Fruit fly (Drosophila melanogaster) whole organism, embryonic: Measurements from ENCODE around the gene CCT3.

Experiments
- B-H2 ChIP-seq: fragments of 200-800 bp; sonication (Bioruptor generic); optimal IDR thresholded peaks from 2 replicates; lab custom pipeline; 2018; ENCODE audit warnings: missing biosample characterization, mild to moderate bottlenecking, missing genetic modification characterization
- CG10267 ChIP-seq: fragments of 200-800 bp; sonication (Bioruptor generic); optimal IDR thresholded peaks from 2 replicates; lab custom pipeline; 2018; ENCODE audit warnings: missing biosample characterization, mild to moderate bottlenecking, missing genetic modification characterization, moderate library complexity
- CG11504 ChIP-seq: fragments of 200-800 bp; sonication (Bioruptor generic); optimal IDR thresholded peaks from 3 replicates; lab custom pipeline; 2019; ENCODE audit warnings: missing biosample characterization, mild to moderate bottlenecking, missing genetic modification characterization, moderate library complexity
- CG11723 ChIP-seq: fragments of 200-800 bp; sonication (Bioruptor generic); optimal IDR thresholded peaks from 2 replicates; lab custom pipeline; 2017; ENCODE audit warnings: missing biosample characterization, mild to moderate bottlenecking, missing genetic modification characterization
- CG12155 ChIP-seq: fragments of 200-800 bp; sonication (Bioruptor generic); optimal IDR thresholded peaks from 3 replicates; lab custom pipeline; 2016; ENCODE audit warnings: missing biosample characterization, missing genetic modification characterization
- CG16815 ChIP-seq: fragments of 200-800 bp; sonication (Bioruptor generic); optimal IDR thresholded peaks from 3 replicates; lab custom pipeline; 2017; ENCODE audit warnings: missing biosample characterization, mild to moderate bottlenecking, missing genetic modification characterization
- CG2129 ChIP-seq: fragments of 200-800 bp; sonication (Bioruptor generic); IDR thresholded peaks from 2 replicates; pipeline ENCODE4 v1.3.6; 2022; ENCODE audit warnings: missing biosample characterization, missing genetic modification characterization; ENCODE audit not compliant: partially characterized antibody
- CG2202 ChIP-seq: fragments of 200-800 bp; sonication (Bioruptor generic); optimal IDR thresholded peaks from 2 replicates; lab custom pipeline; 2018; ENCODE audit warnings: missing biosample characterization, mild to moderate bottlenecking, missing genetic modification characterization
- CG30020 ChIP-seq: fragments of 200-800 bp; optimal IDR thresholded peaks from 2 replicates; lab custom pipeline; 2019; ENCODE audit warnings: missing biosample characterization, mild to moderate bottlenecking, missing genetic modification characterization, moderate library complexity
- CG30431 ChIP-seq: fragments of 200-800 bp; sonication (Bioruptor generic); optimal IDR thresholded peaks from 2 replicates; lab custom pipeline; 2017; ENCODE audit warnings: missing biosample characterization, missing genetic modification characterization
- CG3065 ChIP-seq: fragments of 200-800 bp; sonication (Bioruptor generic); optimal IDR thresholded peaks from 2 replicates; lab custom pipeline; 2016; ENCODE audit warnings: missing biosample characterization, missing genetic modification characterization
- CG33557 ChIP-seq: fragments of 200-800 bp; sonication (Bioruptor generic); optimal IDR thresholded peaks from 2 replicates; lab custom pipeline; 2019; ENCODE audit warnings: missing biosample characterization, mild to moderate bottlenecking, missing genetic modification characterization, moderate library complexity
- CG34224 ChIP-seq: fragments of 200-800 bp; sonication (Bioruptor generic); IDR thresholded peaks from 3 replicates; pipeline ENCODE4 v1.3.6; 2022; ENCODE audit warnings: missing biosample characterization, missing genetic modification characterization; ENCODE audit not compliant: partially characterized antibody
- CG42726 ChIP-seq: fragments of 200-800 bp; sonication (Bioruptor generic); IDR thresholded peaks from 2 replicates; pipeline ENCODE4 v1.3.6; 2022; ENCODE audit warnings: missing biosample characterization, missing genetic modification characterization; ENCODE audit not compliant: partially characterized antibody
- CG4617 ChIP-seq: fragments of 200-800 bp; sonication (Bioruptor generic); optimal IDR thresholded peaks from 3 replicates; lab custom pipeline; 2016; ENCODE audit warnings: missing biosample characterization, missing genetic modification characterization, borderline replicate concordance
- CG6854 ChIP-seq: fragments of 200-800 bp; sonication (Bioruptor generic); optimal IDR thresholded peaks from 3 replicates; lab custom pipeline; 2017; ENCODE audit warnings: missing biosample characterization, mild to moderate bottlenecking, missing genetic modification characterization
- CG8924 ChIP-seq: fragments of 200-800 bp; optimal IDR thresholded peaks from 3 replicates; lab custom pipeline; 2019; ENCODE audit warnings: missing biosample characterization, mild to moderate bottlenecking, missing genetic modification characterization, moderate library complexity
- CG9876 ChIP-seq: fragments of 200-800 bp; sonication (Bioruptor generic); optimal IDR thresholded peaks from 2 replicates; lab custom pipeline; 2016; ENCODE audit warnings: missing biosample characterization, missing genetic modification characterization
- Doc3 ChIP-seq: fragments of 200-800 bp; sonication (Bioruptor generic); IDR thresholded peaks from 3 replicates; pipeline ENCODE4 v1.3.6; 2022; ENCODE audit warnings: missing biosample characterization, missing genetic modification characterization; ENCODE audit not compliant: partially characterized antibody
- Fer2 ChIP-seq: fragments of 200-800 bp; sonication (Bioruptor generic); optimal IDR thresholded peaks from 2 replicates; lab custom pipeline; 2018; ENCODE audit warnings: missing biosample characterization, mild to moderate bottlenecking, missing genetic modification characterization, moderate library complexity
- HHEX ChIP-seq: fragments of 200-800 bp; sonication (Bioruptor generic); optimal IDR thresholded peaks from 3 replicates; lab custom pipeline; 2017; ENCODE audit warnings: missing biosample characterization, mild to moderate bottlenecking, missing genetic modification characterization, missing genetic modification reagents
- Lhr ChIP-seq: fragments of 200-800 bp; sonication (Bioruptor generic); optimal IDR thresholded peaks from 3 replicates; lab custom pipeline; 2017; ENCODE audit warnings: mild to moderate bottlenecking, missing biosample characterization, missing genetic modification reagents, missing genetic modification characterization
- MBD-R2 ChIP-seq: fragments of 200-800 bp; sonication (Bioruptor generic); IDR thresholded peaks from 2 replicates; pipeline ENCODE4 v1.3.6; 2022; ENCODE audit warnings: missing biosample characterization, missing genetic modification characterization
- Neu2 ChIP-seq: fragments of 200-800 bp; sonication (Bioruptor generic); optimal IDR thresholded peaks from 3 replicates; lab custom pipeline; 2016; ENCODE audit warnings: missing biosample characterization, missing genetic modification characterization, borderline replicate concordance
- Opbp ChIP-seq: fragments of 200-800 bp; sonication (Bioruptor generic); IDR thresholded peaks from 3 replicates; pipeline ENCODE4 v1.3.6; 2022; ENCODE audit warnings: missing biosample characterization, missing genetic modification characterization; ENCODE audit not compliant: partially characterized antibody
- PHDP ChIP-seq: fragments of 200-800 bp; sonication (Bioruptor generic); optimal IDR thresholded peaks from 3 replicates; lab custom pipeline; 2018; ENCODE audit warnings: missing biosample characterization, mild to moderate bottlenecking, missing genetic modification characterization, moderate library complexity
- Pdp1 ChIP-seq, 2 experiments: fragments of 200-800 bp; sonication (Bioruptor generic); optimal IDR thresholded peaks; 3 replicates each; lab custom pipeline; 2016; ENCODE audit warnings: missing biosample characterization in 2 of 2, missing genetic modification characterization in 2 of 2, mild to moderate bottlenecking in 1 of 2, moderate library complexity in 1 of 2
- Spps ChIP-seq: fragments of 200-800 bp; sonication (Bioruptor generic); optimal IDR thresholded peaks from 2 replicates; lab custom pipeline; 2018; ENCODE audit warnings: missing biosample characterization, mild to moderate bottlenecking, missing genetic modification characterization
- bbx ChIP-seq: fragments of 200-800 bp; sonication (Bioruptor generic); IDR thresholded peaks from 2 replicates; pipeline ENCODE4 v1.3.6; 2022; ENCODE audit warnings: missing biosample characterization, missing genetic modification characterization; ENCODE audit not compliant: partially characterized antibody
- fd102C ChIP-seq: fragments of 200-800 bp; sonication (Bioruptor generic); optimal IDR thresholded peaks from 2 replicates; lab custom pipeline; 2018; ENCODE audit warnings: missing biosample characterization, mild to moderate bottlenecking, missing genetic modification characterization, moderate library complexity
- hb ChIP-seq: fragments of 200-800 bp; sonication (Bioruptor generic); IDR thresholded peaks from 3 replicates; pipeline ENCODE4 v1.3.6; 2022; ENCODE audit warnings: missing biosample characterization, missing genetic modification characterization; ENCODE audit not compliant: partially characterized antibody
- hbn ChIP-seq: fragments of 200-800 bp; sonication (Bioruptor generic); IDR thresholded peaks from 2 replicates; pipeline ENCODE4 v1.3.6; 2022; ENCODE audit warnings: missing biosample characterization, missing genetic modification characterization; ENCODE audit not compliant: partially characterized antibody
- inv ChIP-seq: fragments of 200-800 bp; sonication (Bioruptor generic); IDR thresholded peaks from 2 replicates; pipeline ENCODE4 v1.3.6; 2022; ENCODE audit warnings: missing biosample characterization, missing genetic modification characterization; ENCODE audit not compliant: partially characterized antibody
- klu ChIP-seq: fragments of 200-800 bp; sonication (Bioruptor generic); IDR thresholded peaks from 2 replicates; pipeline ENCODE4 v1.3.6; 2022; ENCODE audit warnings: missing biosample characterization, missing genetic modification characterization
- knrl ChIP-seq: fragments of 200-800 bp; sonication (Bioruptor generic); IDR thresholded peaks from 3 replicates; pipeline ENCODE4 v1.3.6; 2022; ENCODE audit warnings: missing biosample characterization, missing genetic modification characterization; ENCODE audit not compliant: partially characterized antibody
- lola ChIP-seq, 3 experiments: fragments of >200 bp in 2 of 3; fragments of 200-800 bp in 1 of 3; sonication (Bioruptor generic) in 1 of 3; optimal IDR thresholded peaks; 2 replicates each; lab custom pipeline; 2017 to 2019; ENCODE audit warnings: missing biosample characterization in 3 of 3, missing genetic modification characterization in 3 of 3, mild to moderate bottlenecking in 1 of 3, moderate library complexity in 1 of 3
- mld ChIP-seq: fragments of 200-800 bp; sonication (Bioruptor generic); IDR thresholded peaks from 3 replicates; pipeline ENCODE4 v1.3.6; 2022; ENCODE audit warnings: missing biosample characterization, missing genetic modification characterization; ENCODE audit not compliant: partially characterized antibody
- pb ChIP-seq: fragments of 200-800 bp; sonication (Bioruptor generic); optimal IDR thresholded peaks from 3 replicates; lab custom pipeline; 2016; ENCODE audit warnings: missing biosample characterization, missing genetic modification characterization
- pfk ChIP-seq: fragments of 200-800 bp; sonication (Bioruptor generic); optimal IDR thresholded peaks from 2 replicates; lab custom pipeline; 2018; ENCODE audit warnings: missing biosample characterization, mild to moderate bottlenecking, missing genetic modification characterization, moderate library complexity
- phol ChIP-seq: fragments of 200-800 bp; sonication (Bioruptor generic); optimal IDR thresholded peaks from 3 replicates; lab custom pipeline; 2018; ENCODE audit warnings: missing biosample characterization, mild to moderate bottlenecking, missing genetic modification characterization, moderate library complexity
- rib ChIP-seq: fragments of 200-800 bp; sonication (Bioruptor generic); IDR thresholded peaks from 2 replicates; pipeline ENCODE4 v1.3.6; 2022; ENCODE audit warnings: missing biosample characterization, missing genetic modification characterization
- shn ChIP-seq: fragments of 200-800 bp; sonication (Bioruptor generic); optimal IDR thresholded peaks from 3 replicates; lab custom pipeline; 2016; ENCODE audit warnings: missing biosample characterization, missing genetic modification characterization
- stc ChIP-seq: fragments of 200-800 bp; sonication (Bioruptor generic); IDR thresholded peaks from 2 replicates; pipeline ENCODE4 v1.3.6; 2022; ENCODE audit warnings: missing biosample characterization, missing genetic modification characterization
- tgo ChIP-seq: fragments of 200-800 bp; sonication (Bioruptor generic); IDR thresholded peaks from 3 replicates; pipeline ENCODE4 v1.3.6; 2022; ENCODE audit warnings: missing biosample characterization, missing genetic modification characterization
- unc-4 ChIP-seq: fragments of 200-800 bp; sonication (Bioruptor generic); IDR thresholded peaks from 2 replicates; pipeline ENCODE4 v1.3.6; 2022; ENCODE audit warnings: missing biosample characterization, missing genetic modification characterization; ENCODE audit not compliant: partially characterized antibody
- vnd ChIP-seq: fragments of 200-800 bp; sonication (Bioruptor generic); IDR thresholded peaks from 3 replicates; pipeline ENCODE4 v1.3.6; 2022; ENCODE audit warnings: missing biosample characterization, missing genetic modification characterization; ENCODE audit not compliant: partially characterized antibody
- zen ChIP-seq: fragments of 200-800 bp; sonication (Bioruptor generic); optimal IDR thresholded peaks from 3 replicates; lab custom pipeline; 2018; ENCODE audit warnings: missing biosample characterization, mild to moderate bottlenecking, missing genetic modification characterization, moderate library complexity
- zen2 ChIP-seq: fragments of 200-800 bp; sonication (Bioruptor generic); IDR thresholded peaks from 3 replicates; pipeline ENCODE4 v1.3.6; 2022; ENCODE audit warnings: missing biosample characterization, missing genetic modification characterization; ENCODE audit not compliant: partially characterized antibody

CCT3 gene

DNA sequence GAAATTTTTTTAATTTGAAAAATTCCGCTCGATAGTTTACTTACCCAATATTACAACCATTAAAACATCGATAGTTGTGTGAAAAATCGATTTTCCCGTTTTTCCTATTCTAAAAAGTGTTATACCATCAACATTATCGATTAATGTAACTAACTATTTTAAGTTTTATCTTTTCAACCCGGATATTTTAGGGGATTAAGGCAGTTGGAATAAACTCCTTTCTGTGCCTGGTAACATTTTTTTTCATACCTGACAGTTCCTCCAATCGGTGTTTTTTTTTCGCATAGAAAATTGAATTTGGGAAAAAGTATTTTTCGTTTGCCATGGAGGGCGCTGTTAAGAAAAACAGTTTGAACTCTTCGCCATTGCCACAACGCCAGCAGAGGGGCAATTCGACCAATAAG, 7.4 kb upstream of the CCT3 start, which contains the start of gene nonA-l (continued):
- TF ChIP-seq CG4617 (GFP tag; lab: Kevin White, UChicago) (peak; percentile 62), MBD-R2 (GFP tag; lab: Robert Waterston, UW) (peak; percentile 25; the same call in 1 of the 2 replicates), phol (peak; percentile 28), shn (GFP tag; lab: Kevin White, UChicago) (no peak), fd102C (no peak), CG42726 (GFP tag; lab: Robert Waterston, UW) (0 out of 2 replicates have a peak, but pooled peaks have one; percentile 4), Fer2 (no peak), Lhr (peak; percentile 38), CG10267 (tag; lab: Kevin White, UChicago) (peak; percentile 40), CG12155 (GFP tag; lab: Kevin White, UChicago) (no peak), hb (GFP tag; lab: Robert Waterston, UW) (peak; percentile 71), bbx (GFP tag; lab: Robert Waterston, UW) (peak; percentile 90), pfk (GFP tag; lab: Kevin White, UChicago) (no peak), CG3065 (no peak), rib (GFP tag; lab: Robert Waterston, UW) (no peak), unc-4 (GFP tag; lab: Robert Waterston, UW) (peak; percentile 87), CG30431 (GFP tag; lab: Kevin White, UChicago) (no peak), CG11723 (GFP tag; lab: Kevin White, UChicago) (no peak), HHEX (GFP tag; lab: Kevin White, UChicago) (no peak), CG6854 (no peak), vnd (GFP tag; lab: Robert Waterston, UW) (peak; percentile 86), Spps (no peak), inv (peak; percentile 80), lola (GFP tag; optimal IDR thresholded peaks at IDR 0.05; lab: Kevin White, UChicago) (no peak), CG11504 (tag; lab: Kevin White, UChicago) (peak; percentile 89), tgo (GFP tag; lab: Robert Waterston, UW) (no peak), Pdp1 (GFP tag; optimal IDR thresholded peaks at IDR 0.05; lab: Kevin White, UChicago) (no peak), Doc3 (peak; percentile 69), CG34224 (GFP tag; lab: Robert Waterston, UW) (peak; percentile 74), CG30020 (tag; lab: Kevin White, UChicago) (peak; percentile 36), stc (GFP tag; lab: Robert Waterston, UW) (no peak), pb (no peak), CG9876 (GFP tag; lab: Kevin White, UChicago) (no peak), CG2202 (tag; lab: Kevin White, UChicago) (no peak), CG8924 (tag; lab: Kevin White, UChicago) (no peak), klu (no peak), mld (GFP tag; lab: Robert Waterston, UW) (peak; percentile 78; the same call in 2 of the 3 replicates), B-H2 (GFP tag; lab: Kevin White, UChicago) (no peak), PHDP (tag; lab: Kevin White, UChicago) (no peak), CG33557 (GFP tag; lab: Kevin White, UChicago) (no peak), knrl (peak; percentile 83), Neu2 (GFP tag; lab: Kevin White, UChicago) (no peak), Opbp (GFP tag; lab: Robert Waterston, UW) (peak; percentile 76; the same call in 2 of the 3 replicates), CG16815 (GFP tag; lab: Kevin White, UChicago) (no peak), zen (tag; lab: Kevin White, UChicago) (no peak), zen2 (GFP tag; lab: Robert Waterston, UW) (no peak; the same call in 2 of the 3 replicates), CG2129 (peak; percentile 61), hbn (GFP tag; lab: Robert Waterston, UW) (peak; percentile 74)
